Fruit fly (Drosophila melanogaster): Measurements from ENCODE around the gene CtsB.
A peak's percentile ranks its signal among the peaks of the same experiment; 100 is the strongest.

The CtsB gene

DNA sequence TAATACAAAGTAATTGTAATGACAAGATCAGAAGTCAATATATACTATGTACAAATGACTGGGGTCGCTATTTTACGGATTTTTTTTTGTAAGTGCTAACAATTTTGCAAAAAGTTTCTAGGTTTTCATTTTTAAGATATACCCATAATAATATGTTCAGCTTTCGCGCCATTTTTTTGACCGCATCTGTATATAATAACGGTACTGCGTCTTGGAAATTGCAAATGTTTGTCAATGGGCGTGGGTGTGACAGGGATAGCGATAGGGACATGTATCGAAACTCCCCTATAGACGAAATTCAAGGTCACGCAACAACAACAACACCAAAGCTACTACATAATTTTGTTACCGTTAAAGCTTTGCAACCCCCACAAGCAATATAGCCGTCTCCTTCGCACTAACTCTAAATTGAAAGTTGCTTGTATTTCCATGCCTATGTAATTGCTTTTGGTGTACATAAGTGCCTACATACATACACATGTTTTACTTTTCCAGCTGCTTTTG lies 29.4 kb downstream of the CtsB start:
- no peak for TF ChIP-seq amos (GFP tag; IDR thresholded peaks at IDR 0.05; ENCODE audit: partially characterized antibody)
- TF ChIP-seq Med (GFP tag), result peak; percentile 50
- TF ChIP-seq abd-A (tag; optimal IDR thresholded peaks at IDR 0.05), result peak; percentile 71
- no peak for TF ChIP-seq CG2116 (GFP tag; optimal IDR thresholded peaks at IDR 0.05)
- TF ChIP-seq CG7745 (tag; optimal IDR thresholded peaks at IDR 0.05), result no peak
- no peak for TF ChIP-seq CG3726 (GFP tag; IDR thresholded peaks at IDR 0.05)
- TF ChIP-seq CG13296 (GFP tag; optimal IDR thresholded peaks at IDR 0.05), result no peak
- TF ChIP-seq CHES-1-like (GFP tag; optimal IDR thresholded peaks at IDR 0.05), result no peak
- peak; percentile 81 for TF ChIP-seq CG4360 (GFP tag; IDR thresholded peaks at IDR 0.05)
- no peak for TF ChIP-seq sna (GFP tag; IDR thresholded peaks at IDR 0.05; ENCODE audit: partially characterized antibody)
- peak; percentile 32 for TF ChIP-seq BtbVII (GFP tag; optimal IDR thresholded peaks at IDR 0.05)
- no peak for TF ChIP-seq PHDP (tag; optimal IDR thresholded peaks at IDR 0.05)
- peak; percentile 15 for TF ChIP-seq lab (GFP tag; optimal IDR thresholded peaks at IDR 0.05)
- no peak for TF ChIP-seq Opbp (GFP tag; IDR thresholded peaks at IDR 0.05; ENCODE audit: partially characterized antibody)
- TF ChIP-seq ap (GFP tag; IDR thresholded peaks at IDR 0.05), result no peak
- TF ChIP-seq Stat92E (GFP tag; optimal IDR thresholded peaks at IDR 0.05), result no peak
- no peak for TF ChIP-seq Ptx1 (GFP tag; IDR thresholded peaks at IDR 0.05)
- TF ChIP-seq cwo (GFP tag; optimal IDR thresholded peaks at IDR 0.05), result no peak
- TF ChIP-seq NK7.1 (GFP tag; optimal IDR thresholded peaks at IDR 0.05), result no peak
- no peak for TF ChIP-seq grau (tag; optimal IDR thresholded peaks at IDR 0.05)
- TF ChIP-seq Dip3 (GFP tag; optimal IDR thresholded peaks at IDR 0.05), result no peak
- TF ChIP-seq Hsf (GFP tag; optimal IDR thresholded peaks at IDR 0.05), result no peak
- 0 out of 3 replicates have a peak, but pooled peaks have one; percentile 9 for TF ChIP-seq zfh1 (GFP tag; IDR thresholded peaks at IDR 0.05)
- no peak for TF ChIP-seq kay (GFP tag; optimal IDR thresholded peaks at IDR 0.05)
- peak; percentile 38 for TF ChIP-seq Meics (GFP tag; optimal IDR thresholded peaks at IDR 0.05)
- peak; percentile 50 for TF ChIP-seq ftz-f1 (GFP tag; optimal IDR thresholded peaks at IDR 0.05)
- TF ChIP-seq twi (tag; optimal IDR thresholded peaks at IDR 0.05), result no peak
- no peak for TF ChIP-seq en (GFP tag; optimal IDR thresholded peaks at IDR 0.05)
- TF ChIP-seq CG8388 (GFP tag; optimal IDR thresholded peaks at IDR 0.05), result no peak
- TF ChIP-seq Asciz (GFP tag; optimal IDR thresholded peaks at IDR 0.05), result no peak
- TF ChIP-seq crc (GFP tag; optimal IDR thresholded peaks at IDR 0.05), result no peak
- no peak for TF ChIP-seq mld (GFP tag; IDR thresholded peaks at IDR 0.05; ENCODE audit: partially characterized antibody)
- peak; percentile 3 for TF ChIP-seq exex (tag; optimal IDR thresholded peaks at IDR 0.05)
- no peak for TF ChIP-seq CG10274 (GFP tag; optimal IDR thresholded peaks at IDR 0.05)
- no peak for TF ChIP-seq toy (GFP tag; IDR thresholded peaks at IDR 0.05)
- peak; percentile 4 for TF ChIP-seq scrt (GFP tag; optimal IDR thresholded peaks at IDR 0.05)
- TF ChIP-seq hb (GFP tag; IDR thresholded peaks at IDR 0.05; ENCODE audit: partially characterized antibody), result no peak
- TF ChIP-seq Sry-δ (GFP tag; optimal IDR thresholded peaks at IDR 0.05), result no peak
- TF ChIP-seq CG11560 (tag; IDR thresholded peaks at IDR 0.05), result no peak
- TF ChIP-seq Lpt (GFP tag; optimal IDR thresholded peaks at IDR 0.05), result no peak
- TF ChIP-seq CG1529 (GFP tag; optimal IDR thresholded peaks at IDR 0.05), result no peak
- TF ChIP-seq mirr (GFP tag; optimal IDR thresholded peaks at IDR 0.05), result no peak
- no peak for TF ChIP-seq CG18011 (GFP tag; optimal IDR thresholded peaks at IDR 0.05)
- TF ChIP-seq CG32532 (GFP tag; IDR thresholded peaks at IDR 0.05), result peak; percentile 25; the same call in 1 of the 2 replicates
- no peak for TF ChIP-seq CG14965 (GFP tag; optimal IDR thresholded peaks at IDR 0.05; ENCODE audit: borderline replicate concordance)
- TF ChIP-seq dm (GFP tag; optimal IDR thresholded peaks at IDR 0.05), result no peak
- TF ChIP-seq CG11695 (GFP tag; IDR thresholded peaks at IDR 0.05), result 0 out of 3 replicates have a peak, but pooled peaks have one; percentile 12
- TF ChIP-seq Hmr (GFP tag; optimal IDR thresholded peaks at IDR 0.05), result peak; percentile 22
- TF ChIP-seq Dip2 (GFP tag; IDR thresholded peaks at IDR 0.05), result no peak
- no peak for TF ChIP-seq CG17802 (tag; optimal IDR thresholded peaks at IDR 0.05)
